Fruit fly (Drosophila melanogaster): ENCODE measurements around the gene CG4872.

Gene CG4872

DNA sequence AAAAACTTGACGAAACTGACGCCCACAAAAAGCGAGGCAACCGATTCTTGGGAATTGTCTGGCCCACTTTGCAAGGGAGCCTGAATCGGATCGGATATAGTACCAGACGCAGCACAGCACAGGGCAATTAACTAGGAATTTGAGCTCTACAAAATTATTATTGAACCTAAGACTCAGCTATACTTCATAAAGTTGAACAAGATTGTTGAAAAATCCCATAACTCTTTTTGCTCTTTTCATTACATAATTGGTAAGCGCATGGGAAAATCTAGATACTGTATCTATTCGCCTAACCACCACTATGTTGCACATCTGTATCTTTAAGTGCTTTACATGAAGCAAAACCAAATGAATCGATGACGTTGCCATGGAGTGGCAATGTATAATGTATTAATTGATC lies 48.0 kb upstream of the CG4872 start (continued):
- TF ChIP-seq H15 (GFP tag; IDR thresholded peaks at IDR 0.05) (peak; percentile 65), Ada2b (GFP tag; IDR thresholded peaks at IDR 0.05) (peak; percentile 75), Hand (GFP tag; optimal IDR thresholded peaks at IDR 0.05) (no peak), CG4707 (GFP tag; optimal IDR thresholded peaks at IDR 0.05) (peak; percentile 65), dm (GFP tag; optimal IDR thresholded peaks at IDR 0.05) (peak; percentile 15), bigmax (GFP tag; optimal IDR thresholded peaks at IDR 0.05) (no peak), Nf-YB (GFP tag; optimal IDR thresholded peaks at IDR 0.05) (peak; percentile 44), CG3281 (GFP tag; optimal IDR thresholded peaks at IDR 0.05) (peak; percentile 6), pb (GFP tag; optimal IDR thresholded peaks at IDR 0.05) (peak; percentile 63), gsb-n (tag; optimal IDR thresholded peaks at IDR 0.05) (peak; percentile 80), Taf1 (GFP tag; IDR thresholded peaks at IDR 0.05) (no peak), B-H1 (GFP tag; IDR thresholded peaks at IDR 0.05) (peak; percentile 46; the same call in 2 of the 3 replicates), CG9609 (GFP tag; optimal IDR thresholded peaks at IDR 0.05) (peak; percentile 48), CG6683 (GFP tag; optimal IDR thresholded peaks at IDR 0.05) (no peak), Xbp1 (GFP tag; optimal IDR thresholded peaks at IDR 0.05) (peak; percentile 79), Mad (GFP tag; optimal IDR thresholded peaks at IDR 0.05) (peak; percentile 49), insv (GFP tag; optimal IDR thresholded peaks at IDR 0.05) (no peak), dpn (GFP tag; optimal IDR thresholded peaks at IDR 0.05) (peak; percentile 65 to 78), fd3F (GFP tag; optimal IDR thresholded peaks at IDR 0.05) (peak; percentile 43), stwl (tag; optimal IDR thresholded peaks at IDR 0.05) (no peak), CG2889 (GFP tag; IDR thresholded peaks at IDR 0.05) (peak; percentile 58; the same call in 1 of the 3 replicates), CG12155 (GFP tag; optimal IDR thresholded peaks at IDR 0.05) (peak; percentile 43), CTCF (GFP tag; optimal IDR thresholded peaks at IDR 0.05) (peak; percentile 49), Jarid2 (GFP tag; optimal IDR thresholded peaks at IDR 0.05) (peak; percentile 27), CG12391 (tag; optimal IDR thresholded peaks at IDR 0.05) (peak; percentile 76), repo (GFP tag; optimal IDR thresholded peaks at IDR 0.05) (peak; percentile 60), CG18764 (GFP tag; optimal IDR thresholded peaks at IDR 0.05) (peak; percentile 54), CG17912 (GFP tag; optimal IDR thresholded peaks at IDR 0.05) (peak; percentile 40), lola (GFP tag; optimal IDR thresholded peaks at IDR 0.05) (peak in 1 of 3 experiments; percentile 65), NfI (GFP tag; optimal IDR thresholded peaks at IDR 0.05) (peak; percentile 77), CG1233 (GFP tag; optimal IDR thresholded peaks at IDR 0.05) (peak; percentile 50), Ptx1 (GFP tag; IDR thresholded peaks at IDR 0.05) (peak; percentile 83), Dad (GFP tag; optimal IDR thresholded peaks at IDR 0.05) (peak; percentile 35), CG9876 (GFP tag; optimal IDR thresholded peaks at IDR 0.05) (no peak), gsb (GFP tag; IDR thresholded peaks at IDR 0.05) (no peak), CG2199 (GFP tag; IDR thresholded peaks at IDR 0.05) (no peak), CG7357 (GFP tag; IDR thresholded peaks at IDR 0.05) (peak; percentile 67; the same call in 2 of the 3 replicates), Fer2 (tag; optimal IDR thresholded peaks at IDR 0.05) (no peak), CG8290 (GFP tag; optimal IDR thresholded peaks at IDR 0.05) (peak; percentile 64), CG8290 (tag; optimal IDR thresholded peaks at IDR 0.05) (peak in 1 of 2 experiments; percentile 86), Sox102F (GFP tag; optimal IDR thresholded peaks at IDR 0.05) (peak; percentile 87), ken (GFP tag; IDR thresholded peaks at IDR 0.05) (peak; percentile 83), otp (GFP tag; IDR thresholded peaks at IDR 0.05) (peak; percentile 80; the same call in 2 of the 3 replicates), pum (GFP tag; optimal IDR thresholded peaks at IDR 0.05) (peak; percentile 65), hb (GFP tag; IDR thresholded peaks at IDR 0.05; ENCODE audit: partially characterized antibody) (no peak), MBD-R2 (GFP tag; IDR thresholded peaks at IDR 0.05) (no peak), CG11093 (GFP tag; IDR thresholded peaks at IDR 0.05) (0 out of 3 replicates have a peak, but pooled peaks have one; percentile 15), slou (GFP tag; optimal IDR thresholded peaks at IDR 0.05) (peak; percentile 26), sens-2 (GFP tag; IDR thresholded peaks at IDR 0.05) (peak; percentile 59; the same call in 1 of the 2 replicates), HLH4C (GFP tag; IDR thresholded peaks at IDR 0.05; ENCODE audit: partially characterized antibody) (no peak), chinmo (GFP tag; IDR thresholded peaks at IDR 0.05; ENCODE audit: partially characterized antibody) (no peak)
